Fruit fly (Drosophila melanogaster) whole organism, embryonic: ENCODE measurements around the gene ddbt.

Experiments used
- Asciz ChIP-seq: fragments of 200-800 bp; sonication (Bioruptor generic); optimal IDR thresholded peaks from 2 replicates; lab custom pipeline; 2017; ENCODE audit warnings: missing biosample characterization, mild to moderate bottlenecking, missing genetic modification characterization, missing genetic modification reagents
- C15 ChIP-seq: fragments of 200-800 bp; sonication (Bioruptor generic); IDR thresholded peaks from 3 replicates; pipeline ENCODE4 v1.3.6; 2022; ENCODE audit warnings: missing biosample characterization, missing genetic modification characterization
- CG10209 ChIP-seq: fragments of 200-800 bp; sonication (Bioruptor generic); optimal IDR thresholded peaks from 3 replicates; lab custom pipeline; 2017; ENCODE audit warnings: missing biosample characterization, mild to moderate bottlenecking, missing genetic modification characterization, missing genetic modification reagents
- CG11093 ChIP-seq: fragments of 200-800 bp; sonication (Bioruptor generic); IDR thresholded peaks from 3 replicates; pipeline ENCODE4 v1.3.6; 2022; ENCODE audit warnings: missing biosample characterization, missing genetic modification characterization
- CG11247 ChIP-seq: fragments of 200-800 bp; sonication (Bioruptor generic); IDR thresholded peaks from 2 replicates; pipeline ENCODE4 v1.3.6; 2022; ENCODE audit warnings: missing biosample characterization, missing genetic modification characterization
- CG1233 ChIP-seq: fragments of 200-800 bp; sonication (Bioruptor generic); optimal IDR thresholded peaks from 4 replicates; lab custom pipeline; 2018; ENCODE audit warnings: missing biosample characterization, mild to moderate bottlenecking, missing genetic modification characterization
- CG12942 ChIP-seq: fragments of 200-800 bp; sonication (Bioruptor generic); optimal IDR thresholded peaks from 3 replicates; lab custom pipeline; 2016; ENCODE audit warnings: missing biosample characterization, missing genetic modification characterization
- CG13424 ChIP-seq: fragments of 200-800 bp; sonication (Bioruptor generic); optimal IDR thresholded peaks from 2 replicates; lab custom pipeline; 2019; ENCODE audit warnings: missing biosample characterization, mild to moderate bottlenecking, missing genetic modification characterization, moderate library complexity
- CG13775 ChIP-seq: fragments of 200-800 bp; sonication (Bioruptor generic); optimal IDR thresholded peaks from 3 replicates; lab custom pipeline; 2017; ENCODE audit warnings: missing biosample characterization, mild to moderate bottlenecking, missing genetic modification characterization
- CG1529 ChIP-seq: fragments of 200-800 bp; sonication (Bioruptor generic); optimal IDR thresholded peaks from 3 replicates; lab custom pipeline; 2018; ENCODE audit warnings: missing biosample characterization, missing genetic modification characterization
- CG1602 ChIP-seq: fragments of 200-800 bp; sonication (Bioruptor generic); optimal IDR thresholded peaks from 3 replicates; lab custom pipeline; 2016; ENCODE audit warnings: missing biosample characterization, missing genetic modification characterization
- CG1647 ChIP-seq: fragments of 200-800 bp; sonication (Bioruptor generic); optimal IDR thresholded peaks from 3 replicates; lab custom pipeline; 2016; ENCODE audit warnings: missing biosample characterization, missing genetic modification characterization
- CG16863 ChIP-seq: fragments of 200-800 bp; sonication (Bioruptor generic); optimal IDR thresholded peaks from 3 replicates; lab custom pipeline; 2016; ENCODE audit warnings: missing biosample characterization, missing genetic modification characterization
- CG18764 ChIP-seq: fragments of 200-800 bp; sonication (Bioruptor generic); optimal IDR thresholded peaks from 3 replicates; lab custom pipeline; 2016; ENCODE audit warnings: missing biosample characterization, missing genetic modification characterization
- CG2202 ChIP-seq: fragments of 200-800 bp; sonication (Bioruptor generic); optimal IDR thresholded peaks from 2 replicates; lab custom pipeline; 2018; ENCODE audit warnings: missing biosample characterization, mild to moderate bottlenecking, missing genetic modification characterization
- CG2712 ChIP-seq: fragments of 200-800 bp; optimal IDR thresholded peaks from 3 replicates; lab custom pipeline; 2019; ENCODE audit warnings: missing biosample characterization, mild to moderate bottlenecking, missing genetic modification characterization, moderate library complexity
- CG4404 ChIP-seq: fragments of 200-800 bp; sonication (Bioruptor generic); IDR thresholded peaks from 2 replicates; pipeline ENCODE4 v1.3.6; 2022; ENCODE audit warnings: missing biosample characterization, missing genetic modification characterization
- CG4424 ChIP-seq: fragments of 200-800 bp; sonication (Bioruptor generic); optimal IDR thresholded peaks from 3 replicates; lab custom pipeline; 2016; ENCODE audit warnings: missing biosample characterization, missing genetic modification characterization
- CG4707 ChIP-seq: fragments of 200-800 bp; sonication (Bioruptor generic); optimal IDR thresholded peaks from 2 replicates; lab custom pipeline; 2018; ENCODE audit warnings: missing biosample characterization, mild to moderate bottlenecking, missing genetic modification characterization, moderate library complexity
- CG4820 ChIP-seq: fragments of 200-800 bp; sonication (Bioruptor generic); optimal IDR thresholded peaks from 3 replicates; lab custom pipeline; 2016; ENCODE audit warnings: missing biosample characterization, missing genetic modification characterization
- CG4854 ChIP-seq: fragments of 200-800 bp; sonication (Bioruptor generic); optimal IDR thresholded peaks from 2 replicates; lab custom pipeline; 2016; ENCODE audit warnings: missing biosample characterization, missing genetic modification characterization, inconsistent platforms
- CG5245 ChIP-seq: fragments of 200-800 bp; sonication (Bioruptor generic); optimal IDR thresholded peaks from 3 replicates; lab custom pipeline; 2016; ENCODE audit warnings: missing biosample characterization, missing genetic modification characterization
- CG8388 ChIP-seq: fragments of 200-800 bp; sonication (Bioruptor generic); optimal IDR thresholded peaks from 2 replicates; lab custom pipeline; 2019; ENCODE audit warnings: missing biosample characterization, mild to moderate bottlenecking, missing genetic modification characterization, moderate library complexity
- Camta ChIP-seq: fragments of 200-800 bp; sonication (Bioruptor generic); optimal IDR thresholded peaks from 2 replicates; lab custom pipeline; 2016; ENCODE audit warnings: missing biosample characterization, missing genetic modification characterization
- Chrac-16 ChIP-seq: fragments of 200-800 bp; sonication (Bioruptor generic); optimal IDR thresholded peaks from 3 replicates; lab custom pipeline; 2016; ENCODE audit warnings: missing biosample characterization, missing genetic modification characterization
- D19A ChIP-seq: fragments of 200-800 bp; optimal IDR thresholded peaks from 3 replicates; lab custom pipeline; 2019; ENCODE audit warnings: missing biosample characterization, mild to moderate bottlenecking, missing genetic modification characterization, moderate library complexity
- Dad ChIP-seq: fragments of 200-800 bp; sonication (Bioruptor generic); optimal IDR thresholded peaks from 3 replicates; lab custom pipeline; 2016; ENCODE audit warnings: missing biosample characterization, missing genetic modification characterization
- Ets65A ChIP-seq: fragments of 200-800 bp; sonication (Bioruptor generic); peaks from one replicate; lab custom pipeline; 2016; ENCODE audit warnings: missing biosample characterization, missing genetic modification characterization
- Med ChIP-seq: fragments of 200-800 bp; sonication (Bioruptor generic); peaks from one replicate; lab custom pipeline; 2016; ENCODE audit warnings: missing biosample characterization, missing genetic modification characterization, mild to moderate bottlenecking, inconsistent platforms, moderate library complexity
- NfI ChIP-seq: fragments of 200-800 bp; sonication (Bioruptor generic); optimal IDR thresholded peaks from 3 replicates; lab custom pipeline; 2018; ENCODE audit warnings: missing biosample characterization, mild to moderate bottlenecking, missing genetic modification characterization, moderate library complexity
- Sin3A ChIP-seq: fragments of >200 bp; optimal IDR thresholded peaks from 2 replicates; lab custom pipeline; 2018
- Spps ChIP-seq: fragments of 200-800 bp; sonication (Bioruptor generic); optimal IDR thresholded peaks from 2 replicates; lab custom pipeline; 2018; ENCODE audit warnings: missing biosample characterization, mild to moderate bottlenecking, missing genetic modification characterization
- Ssrp ChIP-seq: fragments of 200-800 bp; sonication (Bioruptor generic); optimal IDR thresholded peaks from 2 replicates; lab custom pipeline; 2018; ENCODE audit warnings: missing biosample characterization, mild to moderate bottlenecking, missing genetic modification characterization, moderate library complexity
- ab ChIP-seq: fragments of 200-800 bp; sonication (Bioruptor generic); optimal IDR thresholded peaks from 2 replicates; lab custom pipeline; 2016; ENCODE audit warnings: missing biosample characterization, missing genetic modification characterization
- ac ChIP-seq: fragments of 200-800 bp; sonication (Bioruptor generic); optimal IDR thresholded peaks from 3 replicates; lab custom pipeline; 2017; ENCODE audit warnings: missing biosample characterization, mild to moderate bottlenecking, missing genetic modification characterization
- az2 ChIP-seq: fragments of 200-800 bp; sonication (Bioruptor generic); optimal IDR thresholded peaks from 3 replicates; lab custom pipeline; 2016; ENCODE audit warnings: missing biosample characterization, missing genetic modification characterization
- bsh ChIP-seq, 2 experiments: fragments of 200-800 bp; sonication (Bioruptor generic); optimal IDR thresholded peaks; 2 replicates each; lab custom pipeline; 2017 to 2018; ENCODE audit warnings: mild to moderate bottlenecking in 2 of 2, missing biosample characterization in 2 of 2, missing genetic modification characterization in 2 of 2, moderate library complexity in 1 of 2
- corto ChIP-seq: fragments of 200-800 bp; sonication (Bioruptor generic); optimal IDR thresholded peaks from 2 replicates; lab custom pipeline; 2016; ENCODE audit warnings: missing biosample characterization, mild to moderate bottlenecking, missing genetic modification characterization, moderate library complexity
- gem ChIP-seq: fragments of 200-800 bp; sonication (Bioruptor generic); optimal IDR thresholded peaks from 2 replicates; lab custom pipeline; 2019; ENCODE audit warnings: missing biosample characterization, mild to moderate bottlenecking, missing genetic modification characterization, moderate library complexity
- jumu ChIP-seq: fragments of 200-800 bp; sonication (Bioruptor generic); optimal IDR thresholded peaks from 3 replicates; lab custom pipeline; 2016; ENCODE audit warnings: missing biosample characterization, missing genetic modification characterization
- kah ChIP-seq: fragments of 200-800 bp; sonication (Bioruptor generic); optimal IDR thresholded peaks from 2 replicates; lab custom pipeline; 2018; ENCODE audit warnings: missing biosample characterization, mild to moderate bottlenecking, missing genetic modification characterization
- lmd ChIP-seq: fragments of 200-800 bp; sonication (Bioruptor generic); IDR thresholded peaks from 2 replicates; pipeline ENCODE4 v1.3.6; 2022; ENCODE audit warnings: missing biosample characterization, missing genetic modification characterization
- nau ChIP-seq: fragments of 200-800 bp; sonication (Bioruptor generic); optimal IDR thresholded peaks from 3 replicates; lab custom pipeline; 2017; ENCODE audit warnings: missing biosample characterization, mild to moderate bottlenecking, missing genetic modification characterization, missing genetic modification reagents
- nerfin-1 ChIP-seq: fragments of 200-800 bp; sonication (Bioruptor generic); optimal IDR thresholded peaks from 3 replicates; lab custom pipeline; 2019; ENCODE audit warnings: missing biosample characterization, mild to moderate bottlenecking, missing genetic modification characterization, moderate library complexity
- nmo ChIP-seq: fragments of 200-800 bp; sonication (Bioruptor generic); optimal IDR thresholded peaks from 2 replicates; lab custom pipeline; 2018; ENCODE audit warnings: missing biosample characterization, mild to moderate bottlenecking, missing genetic modification characterization, moderate library complexity
- row ChIP-seq: fragments of 200-800 bp; sonication (Bioruptor generic); IDR thresholded peaks from 3 replicates; pipeline ENCODE4 v1.3.6; 2022; ENCODE audit warnings: missing biosample characterization, missing genetic modification characterization
- sens ChIP-seq: fragments of 200-800 bp; sonication (Bioruptor generic); peaks from one replicate; lab custom pipeline; 2016; ENCODE audit warnings: missing biosample characterization, missing genetic modification characterization
- sim ChIP-seq: fragments of 200-800 bp; sonication (Bioruptor generic); IDR thresholded peaks from 2 replicates; pipeline ENCODE4 v1.3.6; 2022; ENCODE audit warnings: missing biosample characterization, missing genetic modification characterization
- ssp ChIP-seq: fragments of 200-800 bp; sonication (Bioruptor generic); IDR thresholded peaks from 2 replicates; pipeline ENCODE4 v1.3.6; 2022; ENCODE audit warnings: missing biosample characterization, missing genetic modification characterization
- tgo ChIP-seq: fragments of 200-800 bp; sonication (Bioruptor generic); IDR thresholded peaks from 3 replicates; pipeline ENCODE4 v1.3.6; 2022; ENCODE audit warnings: missing biosample characterization, missing genetic modification characterization
- vvl ChIP-seq: fragments of 200-800 bp; sonication (Bioruptor generic); IDR thresholded peaks from 2 replicates; pipeline ENCODE4 v1.3.6; 2022; ENCODE audit warnings: missing biosample characterization, missing genetic modification characterization

Gene ddbt

dm6 chr3L:294841-295408, 22.0 kb upstream of the ddbt start (continued):
- TF ChIP-seq CG4854 (GFP tag; lab: Kevin White, UChicago) = no peak
- no peak for TF ChIP-seq Sin3A
- peak; percentile 53 for TF ChIP-seq Ssrp
- TF ChIP-seq CG1529 = peak; percentile 16
- peak; percentile 14; the same call in 1 of the 2 replicates for TF ChIP-seq lmd (GFP tag; lab: Robert Waterston, UW)
- peak; percentile 22 for TF ChIP-seq jumu (GFP tag; lab: Kevin White, UChicago)
- TF ChIP-seq CG4424 (GFP tag; lab: Kevin White, UChicago) = peak; percentile 50
- no peak for TF ChIP-seq tgo (GFP tag; lab: Robert Waterston, UW)
- TF ChIP-seq CG1233 = peak; percentile 13
- TF ChIP-seq ac (GFP tag; lab: Kevin White, UChicago) = peak; percentile 6
- peak; percentile 72 for TF ChIP-seq CG2712 (tag; lab: Kevin White, UChicago)
- peak; percentile 32; the same call in 2 of the 3 replicates for TF ChIP-seq row (GFP tag; lab: Robert Waterston, UW)
- TF ChIP-seq NfI = no peak
- TF ChIP-seq CG13775 = peak; percentile 25
- no peak for TF ChIP-seq ab (GFP tag; lab: Kevin White, UChicago)
- no peak for TF ChIP-seq Dad
- peak; percentile 27 for TF ChIP-seq CG4820 (GFP tag; lab: Kevin White, UChicago)
- TF ChIP-seq C15 (GFP tag; lab: Robert Waterston, UW) = no peak
- peak; percentile 28 for TF ChIP-seq CG13424 (tag; lab: Kevin White, UChicago)
- TF ChIP-seq CG11247 (GFP tag; lab: Robert Waterston, UW) = no peak
- TF ChIP-seq Chrac-16 = peak; percentile 47
- no peak for TF ChIP-seq Ets65A
- TF ChIP-seq CG2202 (tag; lab: Kevin White, UChicago) = peak; percentile 63
- TF ChIP-seq D19A (tag; lab: Kevin White, UChicago) = peak; percentile 99
- TF ChIP-seq CG4404 (GFP tag; lab: Robert Waterston, UW) = no peak
- peak; percentile 23 for TF ChIP-seq CG10209 (GFP tag; lab: Kevin White, UChicago)
- TF ChIP-seq Spps (tag; lab: Kevin White, UChicago) = peak; percentile 37
- TF ChIP-seq CG5245 (GFP tag; lab: Kevin White, UChicago) = peak; percentile 22
- no peak for TF ChIP-seq sim (GFP tag; lab: Robert Waterston, UW)
- TF ChIP-seq CG18764 (GFP tag; lab: Kevin White, UChicago) = peak; percentile 3
- no peak for TF ChIP-seq CG4707 (GFP tag; lab: Kevin White, UChicago)
- peak; percentile 19 for TF ChIP-seq CG1647 (GFP tag; lab: Kevin White, UChicago)
- TF ChIP-seq CG1602 (GFP tag; lab: Kevin White, UChicago) = peak; percentile 6
- TF ChIP-seq CG8388 (GFP tag; lab: Kevin White, UChicago) = peak; percentile 33
- TF ChIP-seq nmo (GFP tag; lab: Kevin White, UChicago) = peak; percentile 71
- peak; percentile 47 for TF ChIP-seq az2 (GFP tag; lab: Kevin White, UChicago)
- no peak for TF ChIP-seq nau (GFP tag; lab: Kevin White, UChicago)
- peak; percentile 15 for TF ChIP-seq kah (GFP tag; lab: Kevin White, UChicago)
- TF ChIP-seq Med = peak; percentile 42
- 0 out of 3 replicates have a peak, but pooled peaks have one; percentile 29 for TF ChIP-seq CG11093
- peak; percentile 31 for TF ChIP-seq CG16863
- 0 out of 2 replicates have a peak, but pooled peaks have one; percentile 8 for TF ChIP-seq ssp (GFP tag; lab: Robert Waterston, UW)
- TF ChIP-seq sens (GFP tag; lab: Kevin White, UChicago) = peak; percentile 91
- no peak for TF ChIP-seq CG12942 (GFP tag; lab: Kevin White, UChicago)
- TF ChIP-seq vvl = peak; percentile 21; the same call in 1 of the 2 replicates
- peak; percentile 6 for TF ChIP-seq Camta
- no peak for TF ChIP-seq corto (GFP tag; lab: Kevin White, UChicago)
- peak in 1 of 2 experiments; percentile 70 for TF ChIP-seq bsh (GFP tag; optimal IDR thresholded peaks at IDR 0.05; lab: Kevin White, UChicago)
- peak; percentile 13 for TF ChIP-seq nerfin-1 (tag; lab: Kevin White, UChicago)
- peak; percentile 66 for TF ChIP-seq gem (tag; lab: Kevin White, UChicago)
- peak; percentile 18 for TF ChIP-seq Asciz
